Worm (Caenorhabditis elegans) whole organism, late embryonic: Measurements from ENCODE around the gene F18C5.10.

Experiments used
- C08G9.2 ChIP-seq: sonication (generic microtip); optimal IDR thresholded peaks from 2 replicates; lab custom pipeline; 2016; ENCODE audit warnings: mild to moderate bottlenecking, missing genetic modification characterization, moderate library complexity, missing compliant biosample characterization
- F13H6.1 ChIP-seq: sonication (generic microtip); optimal IDR thresholded peaks from 2 replicates; lab custom pipeline; 2016; ENCODE audit warnings: missing genetic modification characterization, missing compliant biosample characterization
- K02D7.2 ChIP-seq: sonication (generic microtip); optimal IDR thresholded peaks from 2 replicates; lab custom pipeline; 2017; ENCODE audit warnings: mild to moderate bottlenecking, missing genetic modification characterization, missing compliant biosample characterization
- K09A11.1 ChIP-seq: sonication (generic microtip); optimal IDR thresholded peaks from 2 replicates; lab custom pipeline; 2017; ENCODE audit warnings: antibody characterized with exemption, mild to moderate bottlenecking, missing genetic modification characterization, missing compliant biosample characterization; ENCODE audit not compliant: insufficient read depth
- T23F11.4 ChIP-seq: fragments of 200-800 bp; sonication (Bioruptor generic); optimal IDR thresholded peaks from 2 replicates; lab custom pipeline; 2018; ENCODE audit warnings: mild to moderate bottlenecking, missing genetic modification characterization, missing compliant biosample characterization
- Y22D7AL.16 ChIP-seq: sonication (generic microtip); optimal IDR thresholded peaks from 2 replicates; lab custom pipeline; 2016; ENCODE audit warnings: missing genetic modification characterization, missing compliant biosample characterization
- ahr-1 ChIP-seq: sonication (generic microtip); optimal IDR thresholded peaks from 2 replicates; lab custom pipeline; 2016; ENCODE audit warnings: missing genetic modification characterization, missing compliant biosample characterization
- ama-1 ChIP-seq: fragments of 150-350 bp; optimal IDR thresholded peaks from 2 replicates; lab custom pipeline; 2014
- ceh-14 ChIP-seq: sonication (generic microtip); optimal IDR thresholded peaks from 2 replicates; lab custom pipeline; 2016; ENCODE audit warnings: missing genotype, missing genetic modification characterization, missing compliant biosample characterization
- ceh-18 ChIP-seq: sonication (generic microtip); optimal IDR thresholded peaks from 2 replicates; lab custom pipeline; 2016; ENCODE audit warnings: missing genetic modification characterization, missing compliant biosample characterization
- ceh-19 ChIP-seq: fragments of 200-800 bp; sonication (Bioruptor generic); optimal IDR thresholded peaks from 2 replicates; lab custom pipeline; 2018; ENCODE audit warnings: mild to moderate bottlenecking, missing genetic modification characterization, missing compliant biosample characterization
- ceh-2 ChIP-seq: sonication (generic microtip); optimal IDR thresholded peaks from 2 replicates; lab custom pipeline; 2016; ENCODE audit warnings: missing genotype, missing genetic modification characterization, missing compliant biosample characterization
- ceh-24 ChIP-seq: sonication (generic microtip); optimal IDR thresholded peaks from 2 replicates; lab custom pipeline; 2016; ENCODE audit warnings: mild to moderate bottlenecking, missing genetic modification characterization, missing compliant biosample characterization
- ceh-30 ChIP-seq: fragments of 150-350 bp; optimal IDR thresholded peaks from 2 replicates; lab custom pipeline; 2014; ENCODE audit warnings: missing biosample characterization, missing genetic modification characterization
- ceh-31 ChIP-seq: sonication (generic microtip); optimal IDR thresholded peaks from 2 replicates; lab custom pipeline; 2016; ENCODE audit warnings: missing genetic modification characterization, missing compliant biosample characterization
- ceh-34 ChIP-seq: sonication (generic microtip); optimal IDR thresholded peaks from 2 replicates; lab custom pipeline; 2016; ENCODE audit warnings: mild to moderate bottlenecking, missing genetic modification characterization, missing compliant biosample characterization
- ceh-45 ChIP-seq: fragments of 200-800 bp; sonication (Bioruptor generic); IDR thresholded peaks from 2 replicates; pipeline ENCODE4 v1.3.6; 2022; ENCODE audit warnings: missing genetic modification reagents, missing genetic modification characterization, missing compliant biosample characterization
- ceh-48 ChIP-seq: sonication (generic microtip); optimal IDR thresholded peaks from 2 replicates; lab custom pipeline; 2016; ENCODE audit warnings: missing genetic modification characterization, inconsistent platforms, missing compliant biosample characterization
- ceh-6 ChIP-seq: fragments of 200-800 bp; sonication (Bioruptor generic); optimal IDR thresholded peaks from 2 replicates; lab custom pipeline; 2018; ENCODE audit warnings: mild to moderate bottlenecking, missing genetic modification characterization, missing compliant biosample characterization
- ceh-9 ChIP-seq: sonication (generic microtip); optimal IDR thresholded peaks from 2 replicates; lab custom pipeline; 2016; ENCODE audit warnings: mild to moderate bottlenecking, missing genetic modification characterization, inconsistent platforms, missing compliant biosample characterization
- che-1 ChIP-seq: sonication (generic microtip); optimal IDR thresholded peaks from 2 replicates; lab custom pipeline; 2016; ENCODE audit warnings: mild to moderate bottlenecking, missing genetic modification characterization, missing compliant biosample characterization
- elt-2 ChIP-seq: sonication (generic microtip); optimal IDR thresholded peaks from 2 replicates; lab custom pipeline; 2016; ENCODE audit warnings: missing genetic modification reagents, missing genetic modification characterization, missing compliant biosample characterization
- elt-4 ChIP-seq: sonication (generic microtip); optimal IDR thresholded peaks from 2 replicates; lab custom pipeline; 2016; ENCODE audit warnings: missing genetic modification characterization, missing compliant biosample characterization
- eyg-1 ChIP-seq: sonication (generic microtip); optimal IDR thresholded peaks from 2 replicates; lab custom pipeline; 2016; ENCODE audit warnings: missing genotype, missing genetic modification characterization, missing compliant biosample characterization
- fax-1 ChIP-seq: sonication (generic microtip); optimal IDR thresholded peaks from 2 replicates; lab custom pipeline; 2016; ENCODE audit warnings: missing genotype, missing genetic modification characterization, missing compliant biosample characterization
- fkh-10 ChIP-seq: fragments of 150-350 bp; optimal IDR thresholded peaks from 2 replicates; lab custom pipeline; 2014; ENCODE audit warnings: missing biosample characterization, missing genetic modification reagents, missing genetic modification characterization
- fkh-6 ChIP-seq: sonication (generic microtip); optimal IDR thresholded peaks from 2 replicates; lab custom pipeline; 2016; ENCODE audit warnings: missing genetic modification characterization, missing compliant biosample characterization
- hlh-13 ChIP-seq: fragments of 200-800 bp; sonication (Bioruptor generic); optimal IDR thresholded peaks from 2 replicates; lab custom pipeline; 2018; ENCODE audit warnings: mild to moderate bottlenecking, missing genetic modification characterization, missing compliant biosample characterization
- hlh-15 ChIP-seq: sonication (generic microtip); optimal IDR thresholded peaks from 2 replicates; lab custom pipeline; 2016; ENCODE audit warnings: missing genetic modification characterization, missing compliant biosample characterization
- hlh-30 ChIP-seq: sonication (generic microtip); optimal IDR thresholded peaks from 2 replicates; lab custom pipeline; 2017; ENCODE audit warnings: antibody characterized with exemption, missing genetic modification characterization, missing compliant biosample characterization; ENCODE audit not compliant: insufficient read depth
- hlh-8 ChIP-seq: sonication (generic microtip); optimal IDR thresholded peaks from 2 replicates; lab custom pipeline; 2016; ENCODE audit warnings: missing genotype, missing genetic modification characterization, missing compliant biosample characterization
- lim-6 ChIP-seq: sonication (generic microtip); optimal IDR thresholded peaks from 2 replicates; lab custom pipeline; 2016; ENCODE audit warnings: missing genetic modification characterization, missing compliant biosample characterization
- lin-11 ChIP-seq: fragments of 200-800 bp; sonication (Bioruptor generic); optimal IDR thresholded peaks from 2 replicates; lab custom pipeline; 2018; ENCODE audit warnings: mild to moderate bottlenecking, missing genetic modification characterization, missing compliant biosample characterization
- mec-3 ChIP-seq: sonication (generic microtip); optimal IDR thresholded peaks from 2 replicates; lab custom pipeline; 2016; ENCODE audit warnings: borderline replicate concordance, missing genetic modification characterization, missing compliant biosample characterization
- nfya-1 ChIP-seq: sonication (generic microtip); optimal IDR thresholded peaks from 2 replicates; lab custom pipeline; 2017; ENCODE audit warnings: missing genetic modification characterization, mild to moderate bottlenecking, missing compliant biosample characterization, antibody characterized with exemption, moderate library complexity
- nhr-232 ChIP-seq: sonication (generic microtip); optimal IDR thresholded peaks from 2 replicates; lab custom pipeline; 2016; ENCODE audit warnings: missing genetic modification characterization, missing compliant biosample characterization
- odd-2 ChIP-seq: sonication (generic microtip); optimal IDR thresholded peaks from 2 replicates; lab custom pipeline; 2017; ENCODE audit warnings: antibody characterized with exemption, mild to moderate bottlenecking, missing genetic modification characterization, missing compliant biosample characterization
- pat-9 ChIP-seq: fragments of 200-800 bp; sonication (Bioruptor generic); optimal IDR thresholded peaks from 2 replicates; lab custom pipeline; 2018; ENCODE audit warnings: mild to moderate bottlenecking, missing genetic modification characterization, moderate library complexity, missing compliant biosample characterization
- pha-2 ChIP-seq: sonication (generic microtip); optimal IDR thresholded peaks from 2 replicates; lab custom pipeline; 2017; ENCODE audit warnings: mild to moderate bottlenecking, missing genetic modification characterization, missing compliant biosample characterization
- pha-4 ChIP-seq: fragments of 150-350 bp; optimal IDR thresholded peaks from 2 replicates; lab custom pipeline; 2018; ENCODE audit warnings: missing biosample characterization, missing genetic modification reagents, missing genetic modification characterization
- ref-2 ChIP-seq: sonication (generic microtip); optimal IDR thresholded peaks from 2 replicates; lab custom pipeline; 2016; ENCODE audit warnings: missing genetic modification characterization, missing compliant biosample characterization
- rnt-1 ChIP-seq: sonication (generic microtip); optimal IDR thresholded peaks from 2 replicates; lab custom pipeline; 2016; ENCODE audit warnings: missing genetic modification characterization, missing compliant biosample characterization
- sdc-2 ChIP-seq: sonication (generic microtip); optimal IDR thresholded peaks from 2 replicates; lab custom pipeline; 2016; ENCODE audit warnings: missing genotype, missing genetic modification characterization, missing compliant biosample characterization
- sox-2 ChIP-seq: fragments of 200-800 bp; sonication (Bioruptor generic); IDR thresholded peaks from 2 replicates; pipeline ENCODE4 v1.3.6; 2022; ENCODE audit warnings: missing genetic modification reagents, missing genetic modification characterization, missing compliant biosample characterization
- syd-9 ChIP-seq: sonication (generic microtip); optimal IDR thresholded peaks from 2 replicates; lab custom pipeline; 2016; ENCODE audit warnings: mild to moderate bottlenecking, missing genetic modification characterization, moderate library complexity, missing compliant biosample characterization
- tbx-7 ChIP-seq: sonication (generic microtip); optimal IDR thresholded peaks from 2 replicates; lab custom pipeline; 2016; ENCODE audit warnings: missing genotype, missing genetic modification characterization, missing compliant biosample characterization
- unc-3 ChIP-seq, 2 experiments: fragments of 200-800 bp in 1 of 2; sonication (Bioruptor generic) in 1 of 2; sonication (generic microtip) in 1 of 2; conservative IDR thresholded peaks in 1 of 2; optimal IDR thresholded peaks in 1 of 2; 2 replicates each; pipeline versions ENCODE4 v1.3.6 to Lab custom; 2016 to 2022; ENCODE audit warnings: missing compliant biosample characterization in 2 of 2, missing genetic modification characterization in 2 of 2, missing genetic modification reagents in 1 of 2
- unc-42 ChIP-seq: sonication (generic microtip); optimal IDR thresholded peaks from 2 replicates; lab custom pipeline; 2016; ENCODE audit warnings: missing genotype, missing genetic modification characterization, missing compliant biosample characterization
- unc-55 ChIP-seq: sonication (generic microtip); optimal IDR thresholded peaks from 2 replicates; lab custom pipeline; 2017; ENCODE audit warnings: missing biosample characterization, missing genetic modification reagents, missing genetic modification characterization
- unc-86 ChIP-seq: sonication (generic microtip); optimal IDR thresholded peaks from 2 replicates; lab custom pipeline; 2016; ENCODE audit warnings: missing genetic modification characterization, missing compliant biosample characterization
- zip-5 ChIP-seq: sonication (generic microtip); optimal IDR thresholded peaks from 2 replicates; lab custom pipeline; 2016; ENCODE audit warnings: missing genetic modification characterization, missing compliant biosample characterization
- ztf-16 ChIP-seq: sonication (generic microtip); optimal IDR thresholded peaks from 2 replicates; lab custom pipeline; 2017; ENCODE audit warnings: missing genetic modification characterization, missing compliant biosample characterization

F18C5.10 gene

ce11 chrII:6588605-6589292 lies 27.5 kb upstream of the F18C5.10 start, which contains the start of gene icd-1:
TSS of gene icd-1 (minus strand) at chrII:6588655.
- TF ChIP-seq nfya-1 (peak; percentile 96), C08G9.2 (tag; lab: Kevin White, UChicago) (peak; percentile 7), elt-4 (tag; lab: Kevin White, UChicago) (no peak), ref-2 (tag; lab: Kevin White, UChicago) (peak; percentile 78), ceh-34 (tag; lab: Kevin White, UChicago) (peak; percentile 79), K09A11.1 (peak; percentile 60), lim-6 (tag; lab: Kevin White, UChicago) (peak; percentile 13), ceh-19 (GFP tag; lab: Kevin White, UChicago) (no peak), ceh-14 (tag; lab: Kevin White, UChicago) (peak; percentile 68), fkh-10 (GFP tag; lab: Kevin White, UChicago) (no peak), unc-42 (tag; lab: Kevin White, UChicago) (peak; percentile 74), sox-2 (GFP tag; lab: Robert Waterston, UW) (peak; percentile 4; the same call in 1 of the 2 replicates), hlh-15 (tag; lab: Kevin White, UChicago) (no peak), ceh-2 (tag; lab: Kevin White, UChicago) (no peak), ceh-45 (no peak), hlh-8 (no peak), unc-86 (tag; lab: Kevin White, UChicago) (peak; percentile 39), Y22D7AL.16 (tag; lab: Kevin White, UChicago) (no peak), syd-9 (tag; lab: Kevin White, UChicago) (peak; percentile 54), lin-11 (no peak), tbx-7 (tag; lab: Kevin White, UChicago) (no peak), hlh-13 (no peak), nhr-232 (tag; lab: Kevin White, UChicago) (no peak), ama-1 (lab: Kevin White, UChicago) (no peak), che-1 (tag; lab: Kevin White, UChicago) (no peak), ceh-30 (tag; lab: Kevin White, UChicago) (peak; percentile 82), ahr-1 (tag; lab: Kevin White, UChicago) (no peak), mec-3 (no peak), pat-9 (no peak), elt-2 (tag; lab: Kevin White, UChicago) (peak; percentile 66), ztf-16 (tag; lab: Kevin White, UChicago) (no peak), ceh-9 (tag; lab: Kevin White, UChicago) (no peak), K02D7.2 (tag; lab: Kevin White, UChicago) (no peak), pha-4 (tag; lab: Kevin White, UChicago) (no peak), unc-3 (GFP tag; conservative IDR thresholded peaks at IDR 0.05; lab: Robert Waterston, UW) (no peak), unc-3 (tag; optimal IDR thresholded peaks at IDR 0.05; lab: Kevin White, UChicago) (no peak), eyg-1 (no peak), fax-1 (tag; lab: Kevin White, UChicago) (peak; percentile 0), rnt-1 (tag; lab: Kevin White, UChicago) (peak; percentile 72), F13H6.1 (tag; lab: Kevin White, UChicago) (no peak), ceh-6 (GFP tag; lab: Kevin White, UChicago) (no peak), T23F11.4 (GFP tag; lab: Kevin White, UChicago) (no peak), ceh-24 (no peak), unc-55 (GFP tag; lab: Kevin White, UChicago) (peak; percentile 97), zip-5 (no peak), ceh-31 (tag; lab: Kevin White, UChicago) (peak; percentile 88), sdc-2 (no peak), ceh-18 (tag; lab: Kevin White, UChicago) (peak; percentile 93), hlh-30 (tag; lab: Kevin White, UChicago) (peak; percentile 80), odd-2 (no peak), pha-2 (tag; lab: Kevin White, UChicago) (no peak), fkh-6 (tag; lab: Kevin White, UChicago) (no peak), ceh-48 (tag; lab: Kevin White, UChicago) (peak; percentile 17)
